Worm (Caenorhabditis elegans): ENCODE measurements around the gene srw-55.

srw-55 gene

ce11 chrV:15974836-15975235 lies 34.7 kb upstream of the srw-55 start, which contains the start of gene sru-22:
Gene sru-22 (minus strand): TSS chrV:15974936.
- TF ChIP-seq unc-3 (GFP tag; conservative IDR thresholded peaks at IDR 0.05) (no peak), unc-3 (tag; optimal IDR thresholded peaks at IDR 0.05) (no peak), pha-2 (tag; optimal IDR thresholded peaks at IDR 0.05) (no peak), nfya-1 (tag; optimal IDR thresholded peaks at IDR 0.05) (no peak), syd-9 (tag; optimal IDR thresholded peaks at IDR 0.05) (no peak), fkh-6 (tag; optimal IDR thresholded peaks at IDR 0.05) (no peak), zip-5 (tag; optimal IDR thresholded peaks at IDR 0.05) (no peak), hlh-6 (tag; optimal IDR thresholded peaks at IDR 0.05) (no peak), unc-42 (tag; optimal IDR thresholded peaks at IDR 0.05) (no peak), odd-2 (tag; optimal IDR thresholded peaks at IDR 0.05) (no peak), hlh-30 (tag; optimal IDR thresholded peaks at IDR 0.05; ENCODE audit: insufficient read depth) (no peak), F13H6.1 (tag; optimal IDR thresholded peaks at IDR 0.05) (no peak), sox-2 (GFP tag; IDR thresholded peaks at IDR 0.05) (no peak)

- TF ChIP-seq ceh-22 (tag; optimal IDR thresholded peaks at IDR 0.05) (no peak), rnt-1 (tag; optimal IDR thresholded peaks at IDR 0.05) (no peak), ref-2 (tag; optimal IDR thresholded peaks at IDR 0.05) (no peak), ttx-3 (tag; optimal IDR thresholded peaks at IDR 0.05) (no peak), madf-2 (tag; optimal IDR thresholded peaks at IDR 0.05) (no peak), npax-4 (tag; optimal IDR thresholded peaks at IDR 0.05) (no peak), pqm-1 (tag; optimal IDR thresholded peaks at IDR 0.05) (no peak)
Observed at ce11 chrV:15972484-15972883, 32.3 kb upstream of the srw-55 start, which contains the start of gene sru-23. Gene sru-23 (minus strand): TSS chrV:15972584.

- TF ChIP-seq hlh-6 (tag; optimal IDR thresholded peaks at IDR 0.05) = no peak
- no peak for TF ChIP-seq T23F11.4 (GFP tag; optimal IDR thresholded peaks at IDR 0.05)
- TF ChIP-seq ets-4 (tag; optimal IDR thresholded peaks at IDR 0.05) = no peak
- TF ChIP-seq ceh-30 (tag; optimal IDR thresholded peaks at IDR 0.05) = no peak
- TF ChIP-seq C38D4.7 (GFP tag; optimal IDR thresholded peaks at IDR 0.05) = no peak
- TF ChIP-seq hlh-8 (tag; optimal IDR thresholded peaks at IDR 0.05) = no peak
- no peak for TF ChIP-seq pax-1 (tag; optimal IDR thresholded peaks at IDR 0.05)
- TF ChIP-seq ceh-48 (tag; optimal IDR thresholded peaks at IDR 0.05) = no peak
- TF ChIP-seq ahr-1 (tag; optimal IDR thresholded peaks at IDR 0.05) = no peak
Observed at ce11 chrV:15970820-15971219, 30.7 kb upstream of the srw-55 start.

- TF ChIP-seq eyg-1 (tag; optimal IDR thresholded peaks at IDR 0.05) = no peak
- TF ChIP-seq ceh-22 (tag; optimal IDR thresholded peaks at IDR 0.05) = no peak
- TF ChIP-seq unc-3 (GFP tag; conservative IDR thresholded peaks at IDR 0.05) = no peak
- TF ChIP-seq unc-3 (tag; optimal IDR thresholded peaks at IDR 0.05) = no peak
- no peak for TF ChIP-seq K09A11.1 (tag; optimal IDR thresholded peaks at IDR 0.05; ENCODE audit: insufficient read depth)
- no peak for TF ChIP-seq odd-2 (tag; optimal IDR thresholded peaks at IDR 0.05)
- no peak for TF ChIP-seq fax-1 (tag; optimal IDR thresholded peaks at IDR 0.05)
- TF ChIP-seq pqm-1 (tag; optimal IDR thresholded peaks at IDR 0.05) = no peak
- TF ChIP-seq pha-2 (tag; optimal IDR thresholded peaks at IDR 0.05) = no peak
- no peak for TF ChIP-seq sox-4 (tag; optimal IDR thresholded peaks at IDR 0.05)
- TF ChIP-seq nhr-11 (tag; optimal IDR thresholded peaks at IDR 0.05) = no peak
- no peak for TF ChIP-seq ceh-45 (GFP tag; IDR thresholded peaks at IDR 0.05)
Observed at ce11 chrV:15969653-15970052, 29.5 kb upstream of the srw-55 start, which contains the start of gene F36G9.7. Gene F36G9.7 (minus strand): TSS chrV:15969753.

ce11 chrV:15967542-15967941 lies 27.4 kb upstream of the srw-55 start, which contains the start of gene sri-1:
Gene sri-1 (minus strand): TSS chrV:15967642.
- TF ChIP-seq unc-3 (GFP tag; conservative IDR thresholded peaks at IDR 0.05) = no peak
- TF ChIP-seq unc-3 (tag; optimal IDR thresholded peaks at IDR 0.05) = no peak
- TF ChIP-seq ceh-6 (GFP tag; optimal IDR thresholded peaks at IDR 0.05) = no peak
- no peak for TF ChIP-seq tbx-7 (tag; optimal IDR thresholded peaks at IDR 0.05)
- TF ChIP-seq dmd-4 (tag; optimal IDR thresholded peaks at IDR 0.05; ENCODE audit: borderline replicate concordance) = no peak
- no peak for TF ChIP-seq syd-9 (tag; optimal IDR thresholded peaks at IDR 0.05)
- TF ChIP-seq ref-2 (tag; optimal IDR thresholded peaks at IDR 0.05) = no peak
- no peak for TF ChIP-seq fkh-6 (tag; optimal IDR thresholded peaks at IDR 0.05)
- TF ChIP-seq gmeb-2 (tag; optimal IDR thresholded peaks at IDR 0.05) = no peak
- no peak for TF ChIP-seq ets-4 (tag; optimal IDR thresholded peaks at IDR 0.05)
- no peak for TF ChIP-seq K02D7.2 (tag; optimal IDR thresholded peaks at IDR 0.05)
- TF ChIP-seq ceh-45 (GFP tag; IDR thresholded peaks at IDR 0.05) = no peak
- TF ChIP-seq npax-4 (tag; optimal IDR thresholded peaks at IDR 0.05) = no peak
- TF ChIP-seq hlh-15 (tag; optimal IDR thresholded peaks at IDR 0.05) = no peak
- TF ChIP-seq pat-9 (tag; optimal IDR thresholded peaks at IDR 0.05) = no peak
- no peak for TF ChIP-seq T23F11.4 (GFP tag; optimal IDR thresholded peaks at IDR 0.05)
- TF ChIP-seq dve-1 (tag; optimal IDR thresholded peaks at IDR 0.05) = no peak
- TF ChIP-seq C38D4.7 (GFP tag; optimal IDR thresholded peaks at IDR 0.05) = no peak
- no peak for TF ChIP-seq sox-2 (GFP tag; IDR thresholded peaks at IDR 0.05)
- TF ChIP-seq unc-55 (GFP tag; optimal IDR thresholded peaks at IDR 0.05) = no peak
